Worm (Caenorhabditis elegans): ENCODE measurements around the gene nlp-16.

Gene nlp-16

DNA sequence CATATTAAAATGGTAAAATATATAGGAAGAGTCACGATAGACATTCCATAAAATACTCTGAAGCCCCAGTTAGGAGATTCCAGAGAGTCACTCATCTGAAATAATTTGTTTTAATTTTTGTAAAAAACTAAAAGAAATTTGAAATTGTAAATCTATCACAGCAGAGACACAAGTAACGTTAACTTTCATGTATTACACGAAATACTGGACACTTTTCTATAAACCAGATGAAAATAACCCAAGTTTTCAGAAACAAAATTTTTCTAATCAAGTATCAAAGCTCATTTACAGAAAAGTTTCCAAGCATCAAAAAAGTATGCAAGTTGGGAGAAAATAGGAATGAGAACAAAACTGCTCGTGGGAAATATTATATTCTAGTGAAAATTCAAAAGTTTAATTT, 38.6 kb upstream of the nlp-16 start, which contains the start of gene srv-27:
Gene srv-27 (minus strand): TSS at position 101 of the 400 bp plus-strand sequence.
- no peak for TF ChIP-seq bed-3 (GFP tag; optimal IDR thresholded peaks at IDR 0.05)
- no peak for TF ChIP-seq ceh-83 (GFP tag; optimal IDR thresholded peaks at IDR 0.05)
- TF ChIP-seq pha-4 (tag; optimal IDR thresholded peaks at IDR 0.05), result no peak
- TF ChIP-seq flh-1 (GFP tag; optimal IDR thresholded peaks at IDR 0.05), result no peak
- TF ChIP-seq ham-2 (GFP tag; optimal IDR thresholded peaks at IDR 0.05), result no peak
- no peak for TF ChIP-seq unc-39 (tag; optimal IDR thresholded peaks at IDR 0.05)

DNA sequence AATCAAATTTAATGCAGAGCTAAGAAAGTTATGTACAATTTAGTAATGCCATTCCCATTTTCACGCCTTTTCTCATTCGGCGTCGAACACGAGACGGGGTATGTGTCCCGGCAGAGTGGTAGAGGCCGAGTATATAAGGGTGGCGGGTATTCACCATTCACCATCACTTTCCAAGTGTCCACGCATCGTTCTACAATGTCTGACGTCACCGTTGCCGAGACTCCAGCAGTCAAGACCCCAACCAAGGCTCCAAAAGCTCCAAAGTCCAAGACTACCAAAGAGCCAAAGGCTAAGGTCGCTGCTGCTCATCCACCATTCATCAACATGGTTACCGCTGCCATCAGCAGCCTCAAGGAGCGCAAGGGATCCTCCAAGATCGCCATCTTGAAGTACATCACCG, 34.4 kb upstream of the nlp-16 start, which contains the start of gene hil-2:
Gene hil-2 (plus strand): TSS at position 160 of the 400 bp plus-strand sequence.
- TF ChIP-seq lin-13 (tag; optimal IDR thresholded peaks at IDR 0.05) (peak; percentile 75), cnd-1 (tag; optimal IDR thresholded peaks at IDR 0.05) (no peak), ham-2 (GFP tag; optimal IDR thresholded peaks at IDR 0.05) (no peak), zip-8 (tag; optimal IDR thresholded peaks at IDR 0.05) (peak; percentile 17), M03D4.4 (tag; optimal IDR thresholded peaks at IDR 0.05) (no peak), mls-2 (tag; optimal IDR thresholded peaks at IDR 0.05) (no peak), ces-1 (GFP tag; optimal IDR thresholded peaks at IDR 0.05) (no peak), mep-1 (tag; optimal IDR thresholded peaks at IDR 0.05) (peak; percentile 61)

DNA sequence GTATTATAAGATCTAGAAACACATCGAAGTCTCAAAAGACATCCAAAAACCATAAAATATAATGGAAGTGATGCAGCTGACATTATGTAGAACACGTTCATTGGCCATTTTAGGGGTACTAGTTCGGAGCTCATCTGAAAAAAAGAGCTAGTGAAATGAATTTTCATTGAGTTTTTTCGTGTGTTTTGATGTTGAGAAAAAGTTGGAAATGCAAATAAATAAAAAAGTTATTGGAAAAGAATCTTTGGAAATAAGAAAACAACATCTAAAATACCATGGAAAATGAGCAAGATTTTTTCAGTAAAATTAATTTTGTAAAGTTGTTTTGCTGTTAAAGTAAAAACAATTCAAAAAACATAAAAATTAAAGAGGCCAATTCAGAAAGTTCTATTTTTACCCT, 31.1 kb upstream of the nlp-16 start, which contains the start of gene srv-24:
Gene srv-24 (minus strand): TSS at position 101 of the 400 bp plus-strand sequence.
- no peak for TF ChIP-seq unc-39 (tag; optimal IDR thresholded peaks at IDR 0.05)
- TF ChIP-seq ceh-43 (GFP tag; optimal IDR thresholded peaks at IDR 0.05), result no peak
- TF ChIP-seq elt-1 (tag; optimal IDR thresholded peaks at IDR 0.05; ENCODE audit: borderline replicate concordance, insufficient read depth), result no peak
- no peak for TF ChIP-seq snpc-4 (tag; optimal IDR thresholded peaks at IDR 0.05)
- TF ChIP-seq lsy-2 (tag; optimal IDR thresholded peaks at IDR 0.05), result no peak

DNA sequence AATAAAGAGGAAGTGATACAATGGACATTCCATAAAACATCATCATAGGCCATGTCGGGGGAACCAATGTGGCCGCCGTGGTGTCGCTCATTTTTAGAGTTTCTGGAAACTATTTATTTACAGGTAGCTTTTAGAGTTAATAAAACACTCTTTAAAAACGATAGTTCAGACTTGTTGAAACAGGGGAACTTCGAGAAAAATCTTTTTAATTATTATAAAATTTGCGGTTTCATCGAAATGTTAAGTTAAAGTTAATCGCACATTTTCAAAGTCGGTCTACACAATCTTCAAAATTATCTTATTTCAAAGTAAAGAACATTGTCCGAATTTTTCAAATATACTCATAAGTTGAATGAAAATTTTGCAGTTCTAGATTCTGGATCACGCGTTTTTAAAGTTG, 24.6 kb upstream of the nlp-16 start, which contains the start of gene ops-1:
Gene ops-1 (minus strand): TSS at position 101 of the 400 bp plus-strand sequence.
- TF ChIP-seq nhr-28 (tag; optimal IDR thresholded peaks at IDR 0.05) (no peak), cnd-1 (tag; optimal IDR thresholded peaks at IDR 0.05) (no peak), ceh-39 (tag; optimal IDR thresholded peaks at IDR 0.05) (no peak), hlh-1 (tag; optimal IDR thresholded peaks at IDR 0.05) (no peak), elt-3 (tag; optimal IDR thresholded peaks at IDR 0.05) (no peak), nhr-237 (tag; optimal IDR thresholded peaks at IDR 0.05) (no peak), nhr-12 (tag; optimal IDR thresholded peaks at IDR 0.05) (no peak), drap-1 (GFP tag; optimal IDR thresholded peaks at IDR 0.05) (no peak), mls-2 (tag; optimal IDR thresholded peaks at IDR 0.05) (no peak), unc-62 (GFP tag; optimal IDR thresholded peaks at IDR 0.05) (no peak), M03D4.4 (tag; optimal IDR thresholded peaks at IDR 0.05) (no peak)

DNA sequence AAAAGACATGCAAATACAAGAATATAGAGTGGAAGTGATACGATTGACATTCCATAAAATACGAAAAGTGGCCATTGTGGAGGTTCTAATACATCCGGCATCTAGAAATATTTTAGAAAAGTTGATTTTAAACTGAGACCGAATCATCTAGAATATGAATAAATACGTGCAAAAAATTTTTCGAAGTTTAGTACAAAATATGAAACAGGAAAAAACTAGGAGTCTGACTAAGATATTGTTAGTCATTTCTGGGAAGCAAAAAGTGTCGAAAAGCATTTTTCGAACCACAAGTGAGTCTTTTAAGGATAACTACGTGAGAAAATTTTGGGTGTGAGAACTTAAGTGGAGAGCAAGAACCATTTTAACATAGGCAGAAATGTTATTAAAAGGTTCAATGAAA, 22.5 kb upstream of the nlp-16 start, which contains the start of gene srv-32:
Gene srv-32 (minus strand): TSS at position 101 of the 400 bp plus-strand sequence.
- TF ChIP-seq nhr-28 (tag; optimal IDR thresholded peaks at IDR 0.05) (no peak), mep-1 (tag; optimal IDR thresholded peaks at IDR 0.05) (no peak), ces-1 (GFP tag; optimal IDR thresholded peaks at IDR 0.05) (no peak), drap-1 (GFP tag; optimal IDR thresholded peaks at IDR 0.05) (no peak), ceh-83 (GFP tag; optimal IDR thresholded peaks at IDR 0.05) (no peak), ceh-43 (GFP tag; optimal IDR thresholded peaks at IDR 0.05) (no peak), flh-1 (GFP tag; optimal IDR thresholded peaks at IDR 0.05) (no peak), mab-5 (tag; optimal IDR thresholded peaks at IDR 0.05) (no peak), ceh-39 (tag; optimal IDR thresholded peaks at IDR 0.05) (no peak), unc-39 (tag; optimal IDR thresholded peaks at IDR 0.05) (no peak), elt-1 (tag; optimal IDR thresholded peaks at IDR 0.05; ENCODE audit: borderline replicate concordance, insufficient read depth) (no peak), nhr-76 (tag; optimal IDR thresholded peaks at IDR 0.05) (no peak), nhr-2 (tag; optimal IDR thresholded peaks at IDR 0.05) (no peak), snpc-4 (tag; optimal IDR thresholded peaks at IDR 0.05) (no peak)

DNA sequence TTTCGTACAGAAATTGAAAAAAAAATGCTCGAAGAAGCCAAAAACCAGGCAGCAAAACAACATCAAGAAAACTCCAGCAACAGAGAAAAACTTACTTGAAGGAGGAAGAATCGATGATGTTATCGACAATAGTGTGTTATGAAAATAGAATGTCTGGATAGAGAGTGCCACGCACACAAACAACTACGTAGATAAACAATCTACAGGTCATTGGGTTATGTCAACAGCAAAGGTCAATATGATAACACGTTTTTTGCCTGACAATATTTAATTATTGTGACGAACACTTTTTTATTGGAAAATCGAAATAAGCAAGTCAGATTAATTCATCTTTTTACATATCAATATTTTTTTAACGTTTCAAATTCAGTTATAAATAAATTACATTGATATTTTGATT, 19.8 kb upstream of the nlp-16 start, which contains the start of gene sams-5:
Gene sams-5 (minus strand): TSS at position 131 of the 400 bp plus-strand sequence.
- TF ChIP-seq pha-4 (tag; optimal IDR thresholded peaks at IDR 0.05) (no peak), drap-1 (GFP tag; optimal IDR thresholded peaks at IDR 0.05) (no peak), bed-3 (GFP tag; optimal IDR thresholded peaks at IDR 0.05) (no peak), nhr-237 (tag; optimal IDR thresholded peaks at IDR 0.05) (no peak), hlh-1 (tag; optimal IDR thresholded peaks at IDR 0.05) (no peak), tbx-8 (GFP tag; optimal IDR thresholded peaks at IDR 0.05) (no peak), mep-1 (tag; optimal IDR thresholded peaks at IDR 0.05) (no peak), elt-3 (tag; optimal IDR thresholded peaks at IDR 0.05) (no peak), unc-120 (tag; optimal IDR thresholded peaks at IDR 0.05; ENCODE audit: poor library complexity, severe bottlenecking) (no peak), mls-2 (tag; optimal IDR thresholded peaks at IDR 0.05) (no peak)

All from whole organism, mixed stage, embryonic.